Worm (Caenorhabditis elegans) whole organism, early embryonic: ENCODE measurements around the gene capg-2.

Source experiments
- B0310.2 ChIP-seq: sonication (generic microtip); optimal IDR thresholded peaks from 2 replicates; lab custom pipeline; 2016; ENCODE audit warnings: mild to moderate bottlenecking, missing genetic modification characterization, missing compliant biosample characterization
- F13C5.2 ChIP-seq: sonication (generic microtip); optimal IDR thresholded peaks from 2 replicates; lab custom pipeline; 2017; ENCODE audit warnings: mild to moderate bottlenecking, missing genetic modification characterization, inconsistent platforms, missing compliant biosample characterization
- aly-1 ChIP-seq: sonication (generic microtip); optimal IDR thresholded peaks from 2 replicates; lab custom pipeline; 2016; ENCODE audit warnings: missing genetic modification characterization, missing compliant biosample characterization
- ama-1 ChIP-seq: fragments of 150-350 bp; optimal IDR thresholded peaks from 2 replicates; lab custom pipeline; 2014
- ceh-13 ChIP-seq: fragments of 200-800 bp; sonication (Bioruptor generic); optimal IDR thresholded peaks from 2 replicates; lab custom pipeline; 2018; ENCODE audit warnings: mild to moderate bottlenecking, missing genetic modification characterization, missing compliant biosample characterization
- flt-1 ChIP-seq: fragments of 200-800 bp; sonication (Bioruptor generic); IDR thresholded peaks from 2 replicates; pipeline ENCODE4 v1.3.6; 2022; ENCODE audit warnings: missing genetic modification characterization, missing compliant biosample characterization
- hmbx-1 ChIP-seq: sonication (generic microtip); optimal IDR thresholded peaks from 2 replicates; lab custom pipeline; 2016; ENCODE audit warnings: mild to moderate bottlenecking, missing genetic modification characterization, missing compliant biosample characterization
- hmg-4 ChIP-seq: fragments of 200-800 bp; sonication (Bioruptor generic); optimal IDR thresholded peaks from 2 replicates; lab custom pipeline; 2018; ENCODE audit warnings: mild to moderate bottlenecking, missing genetic modification characterization, missing compliant biosample characterization
- pes-1 ChIP-seq: fragments of 200-800 bp; sonication (Bioruptor generic); IDR thresholded peaks from 2 replicates; pipeline ENCODE4 v1.3.6; 2022; ENCODE audit warnings: missing genetic modification reagents, missing genetic modification characterization, missing compliant biosample characterization
- scrt-1 ChIP-seq: fragments of 200-800 bp; sonication (Bioruptor generic); IDR thresholded peaks from 2 replicates; pipeline ENCODE4 v1.3.6; 2022; ENCODE audit warnings: missing genetic modification characterization, missing compliant biosample characterization
- sea-1 ChIP-seq: fragments of 200-800 bp; sonication (Bioruptor generic); conservative IDR thresholded peaks from 2 replicates; pipeline ENCODE4 v1.3.6; 2022; ENCODE audit warnings: missing genetic modification characterization, missing compliant biosample characterization
- tbx-11 ChIP-seq: fragments of 200-800 bp; sonication (Bioruptor generic); IDR thresholded peaks from 2 replicates; pipeline ENCODE4 v1.3.6; 2022; ENCODE audit warnings: missing genetic modification characterization, missing compliant biosample characterization
- tra-4 ChIP-seq: sonication (generic microtip); optimal IDR thresholded peaks from 2 replicates; lab custom pipeline; 2017; ENCODE audit warnings: missing genetic modification characterization, missing compliant biosample characterization

DNA sequence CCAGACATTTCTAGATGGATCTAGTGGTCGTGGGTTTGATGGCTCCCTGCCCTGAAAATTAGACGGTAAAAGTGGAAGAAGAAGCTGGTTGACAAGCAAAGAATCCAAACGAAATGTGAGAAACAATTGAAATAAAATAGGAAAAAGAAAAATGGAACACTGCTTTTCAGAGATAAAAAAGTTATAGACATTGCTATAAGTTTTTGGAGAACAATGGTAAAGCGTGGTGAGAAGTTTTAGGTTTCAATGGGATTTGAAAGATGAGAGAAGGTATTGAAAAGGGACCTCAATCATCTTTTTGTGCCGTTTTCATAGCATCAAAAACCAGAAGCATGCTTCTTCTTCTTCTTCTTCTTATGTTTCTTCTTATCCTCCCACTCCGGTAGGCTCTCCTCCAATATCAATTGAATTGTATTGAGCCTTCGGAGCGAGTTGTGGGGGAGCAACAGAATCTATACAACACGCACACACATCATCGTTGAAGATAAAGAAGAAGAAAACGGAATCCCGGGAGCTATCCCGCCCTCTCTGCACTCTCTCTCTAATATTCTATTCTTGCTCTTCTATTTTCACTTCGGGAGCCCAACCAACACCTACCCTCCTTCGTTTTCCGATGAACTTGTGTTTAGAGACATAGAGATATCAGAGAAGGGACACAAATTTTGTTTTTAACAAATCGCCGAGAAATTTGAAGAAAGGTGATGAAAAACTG is 37.2 kb upstream of the capg-2 start, which contains the start of gene myo-3:
- TF ChIP-seq tbx-11 (GFP tag; lab: Robert Waterston, UW) (no peak), pes-1 (GFP tag; lab: Robert Waterston, UW) (no peak), flt-1 (GFP tag; lab: Robert Waterston, UW) (no peak), tra-4 (tag; lab: Kevin White, UChicago) (no peak), aly-1 (tag; lab: Kevin White, UChicago) (no peak), sea-1 (GFP tag; lab: Robert Waterston, UW) (no peak), ama-1 (no peak), F13C5.2 (tag; lab: Kevin White, UChicago) (no peak), hmbx-1 (tag; lab: Kevin White, UChicago) (no peak), scrt-1 (GFP tag; lab: Robert Waterston, UW) (no peak), ceh-13 (no peak), hmg-4 (no peak), B0310.2 (tag; lab: Kevin White, UChicago) (no peak)
